Fruit fly (Drosophila melanogaster) whole organism, prepupa: ENCODE results near the gene CG8066.
A peak's percentile ranks its signal among the peaks of the same experiment; 100 is the strongest.

Experiments
- Blimp-1 ChIP-seq: fragments of 200-800 bp; sonication (Bioruptor generic); optimal IDR thresholded peaks from 3 replicates; lab custom pipeline; 2017; ENCODE audit warnings: missing biosample characterization, missing genetic modification characterization, mild to moderate bottlenecking, moderate library complexity, missing genetic modification reagents
- CG10631 ChIP-seq: fragments of 200-800 bp; sonication (Bioruptor generic); optimal IDR thresholded peaks from 2 replicates; lab custom pipeline; 2016; ENCODE audit warnings: missing biosample characterization, missing genetic modification characterization
- CG10669 ChIP-seq: fragments of 200-800 bp; sonication (Bioruptor generic); optimal IDR thresholded peaks from 3 replicates; lab custom pipeline; 2018; ENCODE audit warnings: missing biosample characterization, mild to moderate bottlenecking, missing genetic modification characterization, moderate library complexity
- CG11294 ChIP-seq: fragments of 200-800 bp; sonication (Bioruptor generic); IDR thresholded peaks from 2 replicates; pipeline ENCODE4 v1.3.6; 2022; ENCODE audit warnings: missing biosample characterization, missing genetic modification characterization
- CG11762 ChIP-seq: fragments of 200-800 bp; sonication (Bioruptor generic); optimal IDR thresholded peaks from 3 replicates; lab custom pipeline; 2016; ENCODE audit warnings: missing biosample characterization, missing genetic modification characterization; ENCODE audit not compliant: insufficient read depth
- CG11902 ChIP-seq: fragments of 200-800 bp; sonication (Bioruptor generic); optimal IDR thresholded peaks from 3 replicates; lab custom pipeline; 2016; ENCODE audit warnings: missing biosample characterization, missing genetic modification characterization
- CG15336 ChIP-seq: fragments of 200-800 bp; sonication (Bioruptor generic); IDR thresholded peaks from 2 replicates; pipeline ENCODE4 v1.3.6; 2022; ENCODE audit warnings: missing biosample characterization, missing genetic modification characterization
- CG3032 ChIP-seq: fragments of 200-800 bp; optimal IDR thresholded peaks from 2 replicates; lab custom pipeline; 2019; ENCODE audit warnings: missing biosample characterization, mild to moderate bottlenecking, missing genetic modification characterization, moderate library complexity
- CG31627 ChIP-seq: fragments of 200-800 bp; sonication (Bioruptor generic); optimal IDR thresholded peaks from 3 replicates; lab custom pipeline; 2016; ENCODE audit warnings: missing biosample characterization, missing genetic modification characterization
- CG32006 ChIP-seq: fragments of 200-800 bp; sonication (Bioruptor generic); optimal IDR thresholded peaks from 3 replicates; lab custom pipeline; 2017; ENCODE audit warnings: missing biosample characterization, mild to moderate bottlenecking, missing genetic modification characterization
- CG3919 ChIP-seq: fragments of 200-800 bp; sonication (Bioruptor generic); optimal IDR thresholded peaks from 3 replicates; lab custom pipeline; 2016; ENCODE audit warnings: missing biosample characterization, missing genetic modification characterization
- CG4318 ChIP-seq: fragments of 200-800 bp; sonication (Bioruptor generic); optimal IDR thresholded peaks from 3 replicates; lab custom pipeline; 2017; ENCODE audit warnings: missing biosample characterization, mild to moderate bottlenecking, missing genetic modification characterization
- CG6163 ChIP-seq: fragments of 200-800 bp; sonication (Bioruptor generic); IDR thresholded peaks from 3 replicates; pipeline ENCODE4 v1.3.6; 2022; ENCODE audit warnings: missing biosample characterization, missing genetic modification characterization
- CG6792 ChIP-seq: fragments of 200-800 bp; sonication (Bioruptor generic); optimal IDR thresholded peaks from 3 replicates; lab custom pipeline; 2016; ENCODE audit warnings: missing biosample characterization, missing genetic modification characterization
- CG6808 ChIP-seq: fragments of 200-800 bp; sonication (Bioruptor generic); optimal IDR thresholded peaks from 3 replicates; lab custom pipeline; 2017; ENCODE audit warnings: missing biosample characterization, missing genetic modification characterization, mild to moderate bottlenecking, moderate library complexity, missing genetic modification reagents
- CG6854 ChIP-seq: fragments of 200-800 bp; sonication (Bioruptor generic); optimal IDR thresholded peaks from 2 replicates; lab custom pipeline; 2017; ENCODE audit warnings: missing biosample characterization, mild to moderate bottlenecking, missing genetic modification characterization
- CG7368 ChIP-seq: fragments of 200-800 bp; sonication (Bioruptor generic); optimal IDR thresholded peaks from 3 replicates; lab custom pipeline; 2016; ENCODE audit warnings: missing biosample characterization, missing genetic modification characterization
- CG8119 ChIP-seq: fragments of 200-800 bp; sonication (Bioruptor generic); IDR thresholded peaks from 3 replicates; pipeline ENCODE4 v1.3.6; 2022; ENCODE audit warnings: missing biosample characterization, missing genetic modification characterization
- CG8319 ChIP-seq: fragments of 200-800 bp; sonication (Bioruptor generic); optimal IDR thresholded peaks from 3 replicates; lab custom pipeline; 2016; ENCODE audit warnings: missing biosample characterization, missing genetic modification characterization
- CG8632 ChIP-seq: fragments of 200-800 bp; sonication (Bioruptor generic); optimal IDR thresholded peaks from 3 replicates; lab custom pipeline; 2016; ENCODE audit warnings: missing biosample characterization, missing genetic modification characterization
- CG9139 ChIP-seq: fragments of 200-800 bp; sonication (Bioruptor generic); optimal IDR thresholded peaks from 3 replicates; lab custom pipeline; 2017; ENCODE audit warnings: missing biosample characterization, mild to moderate bottlenecking, missing genetic modification characterization
- Eip75B ChIP-seq: fragments of 200-800 bp; sonication (Bioruptor generic); optimal IDR thresholded peaks from 3 replicates; lab custom pipeline; 2016; ENCODE audit warnings: missing biosample characterization, missing genetic modification characterization
- Eip93F ChIP-seq: fragments of 200-800 bp; sonication (Bioruptor generic); optimal IDR thresholded peaks from 2 replicates; lab custom pipeline; 2016; ENCODE audit warnings: missing biosample characterization, mild to moderate bottlenecking, missing genetic modification characterization
- Gug ChIP-seq: fragments of 200-800 bp; sonication (Bioruptor generic); IDR thresholded peaks from 2 replicates; pipeline ENCODE4 v1.3.6; 2022; ENCODE audit warnings: missing biosample characterization, missing genetic modification characterization
- Hr39 ChIP-seq: fragments of 200-800 bp; sonication (Bioruptor generic); optimal IDR thresholded peaks from 2 replicates; lab custom pipeline; 2016; ENCODE audit warnings: missing biosample characterization, missing genetic modification characterization
- Hr4 ChIP-seq: fragments of 200-800 bp; sonication (Bioruptor generic); optimal IDR thresholded peaks from 3 replicates; lab custom pipeline; 2016; ENCODE audit warnings: missing biosample characterization, missing genetic modification characterization
- Lpt ChIP-seq: fragments of 200-800 bp; sonication (Bioruptor generic); optimal IDR thresholded peaks from 3 replicates; lab custom pipeline; 2016; ENCODE audit warnings: missing biosample characterization, missing genetic modification characterization
- Smox ChIP-seq: fragments of 200-800 bp; sonication (Bioruptor generic); optimal IDR thresholded peaks from 3 replicates; lab custom pipeline; 2016; ENCODE audit warnings: missing biosample characterization, missing genetic modification characterization
- Sox102F ChIP-seq: fragments of 200-800 bp; sonication (Bioruptor generic); optimal IDR thresholded peaks from 2 replicates; lab custom pipeline; 2016; ENCODE audit warnings: missing biosample characterization, mild to moderate bottlenecking, missing genetic modification characterization
- Sox15 ChIP-seq: fragments of 200-800 bp; sonication (Bioruptor generic); optimal IDR thresholded peaks from 3 replicates; lab custom pipeline; 2016; ENCODE audit warnings: missing biosample characterization, missing genetic modification characterization
- achi ChIP-seq: fragments of 200-800 bp; sonication (Bioruptor generic); optimal IDR thresholded peaks from 3 replicates; lab custom pipeline; 2016; ENCODE audit warnings: missing biosample characterization, missing genetic modification characterization
- acj6 ChIP-seq: fragments of 200-800 bp; sonication (Bioruptor generic); optimal IDR thresholded peaks from 3 replicates; lab custom pipeline; 2016; ENCODE audit warnings: missing biosample characterization, missing genetic modification characterization
- dac ChIP-seq: fragments of 200-800 bp; sonication (Bioruptor generic); optimal IDR thresholded peaks from 2 replicates; lab custom pipeline; 2017; ENCODE audit warnings: missing biosample characterization, mild to moderate bottlenecking, missing genetic modification characterization
- dsx ChIP-seq: fragments of 200-800 bp; optimal IDR thresholded peaks from 3 replicates; lab custom pipeline; 2019; ENCODE audit warnings: missing biosample characterization, mild to moderate bottlenecking, missing genetic modification characterization, moderate library complexity; ENCODE audit not compliant: poor library complexity, severe bottlenecking
- esn ChIP-seq: fragments of 200-800 bp; sonication (Bioruptor generic); optimal IDR thresholded peaks from 2 replicates; lab custom pipeline; 2016; ENCODE audit warnings: missing biosample characterization, mild to moderate bottlenecking, missing genetic modification characterization, moderate library complexity
- fd59A ChIP-seq: fragments of 200-800 bp; sonication (Bioruptor generic); optimal IDR thresholded peaks from 2 replicates; lab custom pipeline; 2017; ENCODE audit warnings: missing biosample characterization, mild to moderate bottlenecking, missing genetic modification characterization, missing genetic modification reagents
- fd85E ChIP-seq: fragments of 200-800 bp; sonication (Bioruptor generic); optimal IDR thresholded peaks from 3 replicates; lab custom pipeline; 2016; ENCODE audit warnings: missing biosample characterization, missing genetic modification characterization
- fkh ChIP-seq: fragments of 200-800 bp; sonication (Bioruptor generic); optimal IDR thresholded peaks from 3 replicates; lab custom pipeline; 2017; ENCODE audit warnings: missing biosample characterization, mild to moderate bottlenecking, missing genetic modification characterization, moderate library complexity
- net ChIP-seq: fragments of 200-800 bp; sonication (Bioruptor generic); optimal IDR thresholded peaks from 3 replicates; lab custom pipeline; 2016; ENCODE audit warnings: missing biosample characterization, missing genetic modification characterization
- pdm3 ChIP-seq: fragments of 200-800 bp; sonication (Bioruptor generic); optimal IDR thresholded peaks from 3 replicates; lab custom pipeline; 2016; ENCODE audit warnings: missing biosample characterization, missing genetic modification characterization
- salr ChIP-seq, 2 experiments: fragments of 200-800 bp; sonication (Bioruptor generic); optimal IDR thresholded peaks; 3 replicates each; lab custom pipeline; 2016 to 2018; ENCODE audit warnings: missing biosample characterization in 2 of 2, missing genetic modification characterization in 2 of 2, mild to moderate bottlenecking in 1 of 2
- ss ChIP-seq, 2 experiments: fragments of 200-800 bp; sonication (Bioruptor generic); optimal IDR thresholded peaks; 2 replicates in 1 of 2; 3 replicates in 1 of 2; lab custom pipeline; 2017 to 2018; ENCODE audit warnings: mild to moderate bottlenecking in 2 of 2, missing biosample characterization in 2 of 2, missing genetic modification characterization in 2 of 2, moderate library complexity in 1 of 2
- svp ChIP-seq: fragments of 200-800 bp; sonication (Bioruptor generic); peaks from one replicate; lab custom pipeline; 2016; ENCODE audit warnings: missing biosample characterization, missing genetic modification characterization
- topi ChIP-seq: fragments of 200-800 bp; sonication (Bioruptor generic); optimal IDR thresholded peaks from 3 replicates; lab custom pipeline; 2016; ENCODE audit warnings: missing biosample characterization, missing genetic modification characterization
- vri ChIP-seq: fragments of 200-800 bp; sonication (Bioruptor generic); optimal IDR thresholded peaks from 3 replicates; lab custom pipeline; 2016; ENCODE audit warnings: missing biosample characterization, mild to moderate bottlenecking, missing genetic modification characterization

CG8066 gene

DNA sequence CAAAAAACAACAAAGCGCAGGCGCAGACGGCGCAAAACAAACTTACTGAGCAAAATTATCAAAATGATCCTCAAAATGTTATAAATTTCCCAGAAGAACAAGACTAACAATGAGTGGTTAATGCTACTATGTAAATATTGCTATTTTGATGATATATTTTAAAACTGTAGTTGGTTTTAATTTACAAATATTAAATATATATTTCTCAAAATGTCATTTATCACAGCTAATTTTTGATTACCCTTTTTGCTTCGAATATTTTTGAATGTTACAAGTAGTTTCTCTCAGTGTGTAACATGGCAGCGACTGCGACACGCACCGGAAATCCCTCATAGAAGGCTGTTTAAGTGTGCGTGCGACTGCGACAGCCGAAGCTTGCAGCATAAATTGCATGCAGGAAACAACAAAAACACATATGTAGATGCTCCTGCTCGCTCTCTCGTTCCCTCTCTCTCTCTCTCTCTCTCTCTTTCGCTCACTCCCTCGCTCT is 29.3 kb upstream of the CG8066 start (continued):
- TF ChIP-seq Sox15 (GFP tag; lab: Kevin White, UChicago) = no peak
- TF ChIP-seq Lpt = no peak
- peak; percentile 54 for TF ChIP-seq CG10669
- TF ChIP-seq Sox102F (GFP tag; lab: Kevin White, UChicago) = no peak
- TF ChIP-seq achi (GFP tag; lab: Kevin White, UChicago) = peak; percentile 44
- TF ChIP-seq svp (GFP tag; lab: Kevin White, UChicago) = peak; percentile 9
- peak; percentile 35; the same call in 1 of the 2 replicates for TF ChIP-seq Gug
- TF ChIP-seq Eip93F (GFP tag; lab: Kevin White, UChicago) = no peak
- TF ChIP-seq CG6808 (GFP tag; lab: Kevin White, UChicago) = peak; percentile 56
- no peak for TF ChIP-seq CG11902 (GFP tag; lab: Kevin White, UChicago)
- TF ChIP-seq CG32006 (GFP tag; lab: Kevin White, UChicago) = peak; percentile 58
- TF ChIP-seq CG11294 (GFP tag; lab: Robert Waterston, UW) = no peak
- peak; percentile 49 for TF ChIP-seq fd59A (GFP tag; lab: Kevin White, UChicago)
- TF ChIP-seq esn = no peak
- no peak for TF ChIP-seq CG31627 (GFP tag; lab: Kevin White, UChicago)
- peak; percentile 34 for TF ChIP-seq CG6792 (GFP tag; lab: Kevin White, UChicago)
- TF ChIP-seq dsx (GFP tag; lab: Kevin White, UChicago) = peak; percentile 42
- no peak for TF ChIP-seq fkh (GFP tag; lab: Kevin White, UChicago)
- peak; percentile 40 for TF ChIP-seq pdm3 (GFP tag; lab: Kevin White, UChicago)
- TF ChIP-seq CG8632 (GFP tag; lab: Kevin White, UChicago) = no peak
- TF ChIP-seq CG6854 (GFP tag; lab: Kevin White, UChicago) = no peak
- no peak for TF ChIP-seq CG8319 (GFP tag; lab: Kevin White, UChicago)
- TF ChIP-seq vri (GFP tag; lab: Kevin White, UChicago) = no peak
- TF ChIP-seq Smox (GFP tag; lab: Kevin White, UChicago) = no peak
- peak; percentile 46 to 67 for TF ChIP-seq ss (GFP tag; optimal IDR thresholded peaks at IDR 0.05; lab: Kevin White, UChicago)
- peak; percentile 30; the same call in 1 of the 2 replicates for TF ChIP-seq CG15336 (GFP tag; lab: Robert Waterston, UW)
- TF ChIP-seq Hr4 = peak; percentile 34
- TF ChIP-seq topi (GFP tag; lab: Kevin White, UChicago) = peak; percentile 8
- TF ChIP-seq CG4318 (GFP tag; lab: Kevin White, UChicago) = no peak
- no peak for TF ChIP-seq CG9139 (GFP tag; lab: Kevin White, UChicago)

DNA sequence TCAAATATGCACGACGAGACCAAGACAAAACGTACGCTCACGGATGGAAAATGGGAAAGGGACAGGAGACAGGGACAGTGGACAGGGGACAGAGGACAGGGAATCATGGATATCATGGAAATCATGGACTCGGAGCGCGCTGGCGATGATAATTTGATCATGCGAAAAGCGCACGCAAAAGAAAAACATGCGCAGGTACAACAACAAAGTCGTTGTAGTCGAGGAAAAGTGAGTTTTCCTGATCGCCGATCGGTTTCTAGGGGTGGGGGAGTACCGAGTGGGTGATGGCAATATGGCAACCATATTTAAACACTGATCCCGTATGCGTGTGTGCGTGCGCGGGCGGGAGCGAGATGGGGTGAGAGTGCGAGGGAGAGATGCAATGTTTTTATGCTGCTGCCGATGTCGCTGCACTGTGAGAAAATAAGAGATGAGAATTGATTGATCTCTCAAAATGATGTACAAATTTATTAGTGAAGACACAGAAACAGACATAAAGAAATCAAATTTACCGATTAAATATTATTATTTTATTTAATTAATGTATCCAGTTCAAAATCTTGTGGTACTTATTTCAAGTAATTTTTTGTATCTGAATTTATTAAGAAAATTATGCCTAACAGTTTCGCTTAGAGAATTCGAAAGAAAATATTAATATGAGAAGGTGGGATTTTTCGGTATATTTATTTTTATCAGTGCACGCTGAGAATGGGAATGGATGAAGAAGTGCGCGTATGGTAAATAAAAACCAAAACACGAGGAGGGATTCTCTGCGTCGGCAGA is 22.3 kb upstream of the CG8066 start:
- no peak for TF ChIP-seq fd85E
- peak; percentile 46 for TF ChIP-seq Hr4
- peak; percentile 11 for TF ChIP-seq Smox (GFP tag; lab: Kevin White, UChicago)
- TF ChIP-seq Lpt = peak; percentile 47
- peak; percentile 75 for TF ChIP-seq CG3032 (tag; lab: Kevin White, UChicago)
- peak; percentile 59 for TF ChIP-seq fkh (GFP tag; lab: Kevin White, UChicago)
- TF ChIP-seq CG11902 (GFP tag; lab: Kevin White, UChicago) = no peak
- TF ChIP-seq CG8119 (GFP tag; lab: Robert Waterston, UW) = peak; percentile 78
- TF ChIP-seq dsx (GFP tag; lab: Kevin White, UChicago) = peak; percentile 45
- TF ChIP-seq CG32006 (GFP tag; lab: Kevin White, UChicago) = peak; percentile 73
- TF ChIP-seq CG7368 (GFP tag; lab: Kevin White, UChicago) = no peak
- TF ChIP-seq Sox15 (GFP tag; lab: Kevin White, UChicago) = no peak
- TF ChIP-seq achi (GFP tag; lab: Kevin White, UChicago) = peak; percentile 60
- no peak for TF ChIP-seq Hr39 (GFP tag; lab: Kevin White, UChicago)
- TF ChIP-seq net (GFP tag; lab: Kevin White, UChicago) = peak; percentile 55
- TF ChIP-seq CG11762 (GFP tag; lab: Kevin White, UChicago) = peak; percentile 20
- TF ChIP-seq acj6 (GFP tag; lab: Kevin White, UChicago) = peak; percentile 66
- TF ChIP-seq pdm3 (GFP tag; lab: Kevin White, UChicago) = peak; percentile 25
- peak; percentile 59 for TF ChIP-seq CG3919 (GFP tag; lab: Kevin White, UChicago)
- TF ChIP-seq svp (GFP tag; lab: Kevin White, UChicago) = peak; percentile 48
- no peak for TF ChIP-seq Blimp-1 (GFP tag; lab: Kevin White, UChicago)
- TF ChIP-seq CG8319 (GFP tag; lab: Kevin White, UChicago) = no peak
- TF ChIP-seq Eip75B (GFP tag; lab: Kevin White, UChicago) = peak; percentile 36
- peak; percentile 48 for TF ChIP-seq fd59A (GFP tag; lab: Kevin White, UChicago)
- TF ChIP-seq CG11294 (GFP tag; lab: Robert Waterston, UW) = no peak
- no peak for TF ChIP-seq dac
- peak; percentile 0 for TF ChIP-seq topi (GFP tag; lab: Kevin White, UChicago)
- TF ChIP-seq CG6854 (GFP tag; lab: Kevin White, UChicago) = no peak
- TF ChIP-seq salr (GFP tag; optimal IDR thresholded peaks at IDR 0.05; lab: Kevin White, UChicago) = peak in 1 of 2 experiments; percentile 71
- TF ChIP-seq CG10631 (GFP tag; lab: Kevin White, UChicago) = peak; percentile 74
- TF ChIP-seq CG6163 (GFP tag; lab: Robert Waterston, UW) = 0 out of 3 replicates have a peak, but pooled peaks have one; percentile 25
